Fruit fly (Drosophila melanogaster) whole organism, adult: ENCODE results near the gene CG13603.

Source experiments
- CG7045 ChIP-seq: fragments of 200-800 bp; sonication (Bioruptor generic); optimal IDR thresholded peaks from 2 replicates; lab custom pipeline; 2017; ENCODE audit warnings: missing biosample characterization, mild to moderate bottlenecking, missing genetic modification characterization
- Crg-1 ChIP-seq: fragments of 200-800 bp; sonication (Bioruptor generic); optimal IDR thresholded peaks from 2 replicates; lab custom pipeline; 2016; ENCODE audit warnings: missing biosample characterization, missing genetic modification characterization
- bab1 ChIP-seq: fragments of 200-800 bp; sonication (Bioruptor generic); optimal IDR thresholded peaks from 3 replicates; lab custom pipeline; 2019; ENCODE audit warnings: missing biosample characterization, mild to moderate bottlenecking, missing genetic modification characterization, moderate library complexity
- cnc ChIP-seq, 2 experiments: fragments of >200 bp; optimal IDR thresholded peaks; 2 replicates each; lab custom pipeline; 2017
- kay ChIP-seq: fragments of 200-800 bp; sonication (Bioruptor generic); peaks from one replicate; lab custom pipeline; 2016; ENCODE audit warnings: missing biosample characterization, missing genetic modification characterization, borderline replicate concordance
- ovo ChIP-seq: fragments of 200-800 bp; sonication (Bioruptor generic); optimal IDR thresholded peaks from 2 replicates; lab custom pipeline; 2016; ENCODE audit warnings: missing biosample characterization, missing genetic modification characterization
- toe ChIP-seq: fragments of 200-800 bp; sonication (Bioruptor generic); optimal IDR thresholded peaks from 2 replicates; lab custom pipeline; 2016; ENCODE audit warnings: missing biosample characterization, missing genetic modification characterization

dm6 chr3R:24007775-24008506, 21.6 kb upstream of the CG13603 start:
- TF ChIP-seq bab1 (GFP tag; lab: Kevin White, UChicago) (no peak), Crg-1 (GFP tag; lab: Kevin White, UChicago) (no peak), kay (GFP tag; lab: Kevin White, UChicago) (peak; percentile 66), ovo (GFP tag; lab: Kevin White, UChicago) (no peak), cnc (optimal IDR thresholded peaks at IDR 0.05; lab: Kevin White, UChicago) (no peak), toe (no peak), CG7045 (GFP tag; lab: Kevin White, UChicago) (no peak)
